Worm (Caenorhabditis elegans) whole organism, late embryonic: ENCODE data around the gene pdi-1.

ENCODE experiments used
- ceh-2 ChIP-seq: sonication (generic microtip); optimal IDR thresholded peaks from 2 replicates; lab custom pipeline; 2016; ENCODE audit warnings: missing genotype, missing genetic modification characterization, missing compliant biosample characterization
- elt-2 ChIP-seq: sonication (generic microtip); optimal IDR thresholded peaks from 2 replicates; lab custom pipeline; 2016; ENCODE audit warnings: missing genetic modification reagents, missing genetic modification characterization, missing compliant biosample characterization

DNA sequence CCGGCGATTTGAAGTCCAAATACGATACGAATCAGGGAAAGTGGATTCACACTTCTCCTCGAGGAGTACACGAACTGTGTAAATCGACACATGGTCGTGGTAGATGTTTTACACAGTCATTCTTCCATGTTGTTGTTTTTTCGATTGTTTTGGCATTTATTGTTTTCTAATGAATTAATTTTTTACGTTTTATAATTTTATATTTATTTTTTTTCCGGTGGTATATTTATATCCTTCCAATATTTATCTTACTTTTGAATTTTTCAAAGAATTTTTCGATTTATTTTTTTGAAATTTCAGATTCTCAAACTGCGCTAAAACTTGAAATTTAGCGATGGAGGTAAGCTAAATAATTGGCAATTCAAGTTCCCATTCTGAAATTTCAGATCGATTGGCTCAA is 11.9 kb upstream of the pdi-1 start, which contains the start of gene nrde-1:
- TF ChIP-seq elt-2 (tag; lab: Kevin White, UChicago) (no peak), ceh-2 (tag; lab: Kevin White, UChicago) (no peak)
